Fruit fly (Drosophila melanogaster) whole organism, embryonic: ENCODE results near the gene anox.

Experiments used
- Abd-B ChIP-seq: fragments of 200-800 bp; sonication (Bioruptor generic); optimal IDR thresholded peaks from 2 replicates; lab custom pipeline; 2018; ENCODE audit warnings: missing biosample characterization, mild to moderate bottlenecking, missing genetic modification characterization, moderate library complexity
- Bteb2 ChIP-seq: fragments of 200-800 bp; sonication (Bioruptor generic); optimal IDR thresholded peaks from 2 replicates; lab custom pipeline; 2016; ENCODE audit warnings: missing biosample characterization, missing genetic modification characterization
- CG10209 ChIP-seq: fragments of 200-800 bp; sonication (Bioruptor generic); optimal IDR thresholded peaks from 3 replicates; lab custom pipeline; 2017; ENCODE audit warnings: missing biosample characterization, mild to moderate bottlenecking, missing genetic modification characterization, missing genetic modification reagents
- CG10979 ChIP-seq: fragments of 200-800 bp; sonication (Bioruptor generic); optimal IDR thresholded peaks from 2 replicates; lab custom pipeline; 2018; ENCODE audit warnings: missing biosample characterization, mild to moderate bottlenecking, missing genetic modification characterization, moderate library complexity
- CG11398 ChIP-seq: fragments of 200-800 bp; sonication (Bioruptor generic); optimal IDR thresholded peaks from 2 replicates; lab custom pipeline; 2016; ENCODE audit warnings: missing biosample characterization, missing genetic modification characterization
- CG11696 ChIP-seq: fragments of 200-800 bp; sonication (Bioruptor generic); IDR thresholded peaks from 2 replicates; pipeline ENCODE4 v1.3.6; 2022; ENCODE audit warnings: missing biosample characterization, missing genetic modification characterization
- CG15011 ChIP-seq: fragments of 200-800 bp; sonication (Bioruptor generic); optimal IDR thresholded peaks from 3 replicates; lab custom pipeline; 2018; ENCODE audit warnings: missing biosample characterization, mild to moderate bottlenecking, missing genetic modification characterization
- CG15479 ChIP-seq: fragments of 200-800 bp; sonication (Bioruptor generic); optimal IDR thresholded peaks from 3 replicates; lab custom pipeline; 2019; ENCODE audit warnings: missing biosample characterization, mild to moderate bottlenecking, missing genetic modification characterization, moderate library complexity
- CG16815 ChIP-seq: fragments of 200-800 bp; sonication (Bioruptor generic); optimal IDR thresholded peaks from 3 replicates; lab custom pipeline; 2017; ENCODE audit warnings: missing biosample characterization, mild to moderate bottlenecking, missing genetic modification characterization
- CG18764 ChIP-seq: fragments of 200-800 bp; sonication (Bioruptor generic); optimal IDR thresholded peaks from 3 replicates; lab custom pipeline; 2016; ENCODE audit warnings: missing biosample characterization, missing genetic modification characterization
- CG2116 ChIP-seq: fragments of 200-800 bp; sonication (Bioruptor generic); optimal IDR thresholded peaks from 3 replicates; lab custom pipeline; 2018; ENCODE audit warnings: missing biosample characterization, mild to moderate bottlenecking, missing genetic modification characterization
- CG2120 ChIP-seq: fragments of 200-800 bp; sonication (Bioruptor generic); optimal IDR thresholded peaks from 3 replicates; lab custom pipeline; 2016; ENCODE audit warnings: missing biosample characterization, missing genetic modification characterization
- CG2875 ChIP-seq: fragments of 200-800 bp; sonication (Bioruptor generic); optimal IDR thresholded peaks from 2 replicates; lab custom pipeline; 2017; ENCODE audit warnings: missing biosample characterization, mild to moderate bottlenecking, missing genetic modification characterization, missing genetic modification reagents
- CG30403 ChIP-seq: fragments of 200-800 bp; sonication (Bioruptor generic); optimal IDR thresholded peaks from 3 replicates; lab custom pipeline; 2016; ENCODE audit warnings: missing biosample characterization, missing genetic modification characterization
- CG31388 ChIP-seq: fragments of 200-800 bp; sonication (Bioruptor generic); optimal IDR thresholded peaks from 2 replicates; lab custom pipeline; 2016; ENCODE audit warnings: missing biosample characterization, missing genetic modification characterization
- CG34224 ChIP-seq: fragments of 200-800 bp; sonication (Bioruptor generic); IDR thresholded peaks from 3 replicates; pipeline ENCODE4 v1.3.6; 2022; ENCODE audit warnings: missing biosample characterization, missing genetic modification characterization; ENCODE audit not compliant: partially characterized antibody
- CG3847 ChIP-seq: fragments of 200-800 bp; sonication (Bioruptor generic); IDR thresholded peaks from 2 replicates; pipeline ENCODE4 v1.3.6; 2022; ENCODE audit warnings: missing biosample characterization, missing genetic modification characterization
- CG4820 ChIP-seq: fragments of 200-800 bp; sonication (Bioruptor generic); optimal IDR thresholded peaks from 3 replicates; lab custom pipeline; 2016; ENCODE audit warnings: missing biosample characterization, missing genetic modification characterization
- CG6654 ChIP-seq: fragments of 200-800 bp; sonication (Bioruptor generic); optimal IDR thresholded peaks from 2 replicates; lab custom pipeline; 2017; ENCODE audit warnings: missing biosample characterization, mild to moderate bottlenecking, missing genetic modification characterization
- CG6854 ChIP-seq: fragments of 200-800 bp; sonication (Bioruptor generic); optimal IDR thresholded peaks from 3 replicates; lab custom pipeline; 2017; ENCODE audit warnings: missing biosample characterization, mild to moderate bottlenecking, missing genetic modification characterization
- CG7357 ChIP-seq: fragments of 200-800 bp; sonication (Bioruptor generic); IDR thresholded peaks from 3 replicates; pipeline ENCODE4 v1.3.6; 2022; ENCODE audit warnings: missing biosample characterization, missing genetic modification characterization
- CG7963 ChIP-seq: fragments of 200-800 bp; sonication (Bioruptor generic); IDR thresholded peaks from 3 replicates; pipeline ENCODE4 v1.3.6; 2022; ENCODE audit warnings: missing biosample characterization, missing genetic modification characterization; ENCODE audit not compliant: partially characterized antibody
- CG8290 ChIP-seq, 3 experiments: fragments of 200-800 bp; sonication (Bioruptor generic); optimal IDR thresholded peaks; 2 replicates each; lab custom pipeline; 2016 to 2019; ENCODE audit warnings: missing biosample characterization in 3 of 3, missing genetic modification characterization in 3 of 3, mild to moderate bottlenecking in 2 of 3, moderate library complexity in 1 of 3
- CG8359 ChIP-seq: fragments of 200-800 bp; sonication (Bioruptor generic); optimal IDR thresholded peaks from 2 replicates; lab custom pipeline; 2017; ENCODE audit warnings: missing biosample characterization, mild to moderate bottlenecking, missing genetic modification characterization, borderline replicate concordance
- CG8924 ChIP-seq: fragments of 200-800 bp; optimal IDR thresholded peaks from 3 replicates; lab custom pipeline; 2019; ENCODE audit warnings: missing biosample characterization, mild to moderate bottlenecking, missing genetic modification characterization, moderate library complexity
- Dip2 ChIP-seq: fragments of 200-800 bp; sonication (Bioruptor generic); IDR thresholded peaks from 2 replicates; pipeline ENCODE4 v1.3.6; 2022; ENCODE audit warnings: missing biosample characterization, missing genetic modification characterization
- Doc2 ChIP-seq: fragments of 200-800 bp; sonication (Bioruptor generic); IDR thresholded peaks from 2 replicates; pipeline ENCODE4 v1.3.6; 2022; ENCODE audit warnings: missing biosample characterization, missing genetic modification characterization
- Ets65A ChIP-seq: fragments of 200-800 bp; sonication (Bioruptor generic); peaks from one replicate; lab custom pipeline; 2016; ENCODE audit warnings: missing biosample characterization, missing genetic modification characterization
- Fer2 ChIP-seq: fragments of 200-800 bp; sonication (Bioruptor generic); optimal IDR thresholded peaks from 2 replicates; lab custom pipeline; 2018; ENCODE audit warnings: missing biosample characterization, mild to moderate bottlenecking, missing genetic modification characterization, moderate library complexity
- NC2α ChIP-seq: fragments of 200-800 bp; sonication (Bioruptor generic); optimal IDR thresholded peaks from 2 replicates; lab custom pipeline; 2016; ENCODE audit warnings: missing biosample characterization, missing genetic modification characterization
- NFAT ChIP-seq: fragments of 200-800 bp; sonication (Bioruptor generic); IDR thresholded peaks from 2 replicates; pipeline ENCODE4 v1.3.6; 2022; ENCODE audit warnings: missing biosample characterization, missing genetic modification characterization
- Tbp ChIP-seq: fragments of >200 bp; optimal IDR thresholded peaks from 2 replicates; lab custom pipeline; 2018; ENCODE audit warnings: missing biosample characterization, missing genetic modification characterization
- bigmax ChIP-seq: fragments of 200-800 bp; sonication (Bioruptor generic); optimal IDR thresholded peaks from 2 replicates; lab custom pipeline; 2018; ENCODE audit warnings: missing biosample characterization, mild to moderate bottlenecking, missing genetic modification characterization
- bowl ChIP-seq: fragments of 200-800 bp; sonication (Bioruptor generic); IDR thresholded peaks from 2 replicates; pipeline ENCODE4 v1.3.6; 2022; ENCODE audit warnings: missing biosample characterization, missing genetic modification characterization
- da ChIP-seq: fragments of 200-800 bp; sonication (Bioruptor generic); optimal IDR thresholded peaks from 2 replicates; lab custom pipeline; 2016; ENCODE audit warnings: missing biosample characterization, missing genetic modification characterization
- esg ChIP-seq: fragments of 200-800 bp; sonication (Bioruptor generic); conservative IDR thresholded peaks from 2 replicates; pipeline ENCODE4 v1.3.6; 2022; ENCODE audit warnings: missing biosample characterization, missing genetic modification characterization
- her ChIP-seq: fragments of 200-800 bp; sonication (Bioruptor generic); optimal IDR thresholded peaks from 2 replicates; lab custom pipeline; 2016; ENCODE audit warnings: missing biosample characterization, missing genetic modification characterization
- insv ChIP-seq, 2 experiments: fragments of 200-800 bp; sonication (Bioruptor generic); optimal IDR thresholded peaks; 3 replicates each; lab custom pipeline; 2016 to 2018; ENCODE audit warnings: missing biosample characterization in 2 of 2, missing genetic modification characterization in 2 of 2
- jumu ChIP-seq: fragments of 200-800 bp; sonication (Bioruptor generic); optimal IDR thresholded peaks from 3 replicates; lab custom pipeline; 2016; ENCODE audit warnings: missing biosample characterization, missing genetic modification characterization
- nom ChIP-seq: fragments of 200-800 bp; sonication (Bioruptor generic); optimal IDR thresholded peaks from 2 replicates; lab custom pipeline; 2017; ENCODE audit warnings: missing biosample characterization, missing genetic modification characterization, mild to moderate bottlenecking, moderate library complexity, missing genetic modification reagents
- pan ChIP-seq, 4 experiments: fragments of >200 bp in 3 of 4; fragments of 200-800 bp in 1 of 4; sonication (Bioruptor generic) in 1 of 4; optimal IDR thresholded peaks in 3 of 4; IDR thresholded peaks in 1 of 4; 2 replicates each; pipeline versions ENCODE4 v1.3.6 to Lab custom; 2017 to 2022; ENCODE audit warnings: missing biosample characterization in 2 of 4, missing genetic modification characterization in 2 of 4, mixed read lengths in 1 of 4
- peb ChIP-seq: fragments of 200-800 bp; sonication (Bioruptor generic); IDR thresholded peaks from 2 replicates; pipeline ENCODE4 v1.3.6; 2022; ENCODE audit warnings: missing biosample characterization, missing genetic modification characterization
- pum ChIP-seq: fragments of 200-800 bp; sonication (Bioruptor generic); optimal IDR thresholded peaks from 2 replicates; lab custom pipeline; 2016; ENCODE audit warnings: missing biosample characterization, missing genetic modification characterization
- ranshi ChIP-seq: fragments of 200-800 bp; sonication (Bioruptor generic); IDR thresholded peaks from 2 replicates; pipeline ENCODE4 v1.3.6; 2022; ENCODE audit warnings: missing biosample characterization, missing genetic modification characterization
- sc ChIP-seq, 3 experiments: fragments of >200 bp in 2 of 3; fragments of 200-800 bp in 1 of 3; sonication (Bioruptor generic) in 1 of 3; optimal IDR thresholded peaks; 2 replicates in 2 of 3; 3 replicates in 1 of 3; lab custom pipeline; 2017; ENCODE audit warnings: mild to moderate bottlenecking in 1 of 3, missing biosample characterization in 1 of 3, missing genetic modification characterization in 1 of 3, missing genetic modification reagents in 1 of 3
- wek ChIP-seq: fragments of 200-800 bp; sonication (Bioruptor generic); optimal IDR thresholded peaks from 3 replicates; lab custom pipeline; 2018; ENCODE audit warnings: missing biosample characterization, mild to moderate bottlenecking, missing genetic modification characterization, moderate library complexity
- zen2 ChIP-seq: fragments of 200-800 bp; sonication (Bioruptor generic); IDR thresholded peaks from 3 replicates; pipeline ENCODE4 v1.3.6; 2022; ENCODE audit warnings: missing biosample characterization, missing genetic modification characterization; ENCODE audit not compliant: partially characterized antibody
- zf30C ChIP-seq: fragments of 200-800 bp; sonication (Bioruptor generic); optimal IDR thresholded peaks from 3 replicates; lab custom pipeline; 2018; ENCODE audit warnings: missing biosample characterization, mild to moderate bottlenecking, missing genetic modification characterization

Gene anox

DNA sequence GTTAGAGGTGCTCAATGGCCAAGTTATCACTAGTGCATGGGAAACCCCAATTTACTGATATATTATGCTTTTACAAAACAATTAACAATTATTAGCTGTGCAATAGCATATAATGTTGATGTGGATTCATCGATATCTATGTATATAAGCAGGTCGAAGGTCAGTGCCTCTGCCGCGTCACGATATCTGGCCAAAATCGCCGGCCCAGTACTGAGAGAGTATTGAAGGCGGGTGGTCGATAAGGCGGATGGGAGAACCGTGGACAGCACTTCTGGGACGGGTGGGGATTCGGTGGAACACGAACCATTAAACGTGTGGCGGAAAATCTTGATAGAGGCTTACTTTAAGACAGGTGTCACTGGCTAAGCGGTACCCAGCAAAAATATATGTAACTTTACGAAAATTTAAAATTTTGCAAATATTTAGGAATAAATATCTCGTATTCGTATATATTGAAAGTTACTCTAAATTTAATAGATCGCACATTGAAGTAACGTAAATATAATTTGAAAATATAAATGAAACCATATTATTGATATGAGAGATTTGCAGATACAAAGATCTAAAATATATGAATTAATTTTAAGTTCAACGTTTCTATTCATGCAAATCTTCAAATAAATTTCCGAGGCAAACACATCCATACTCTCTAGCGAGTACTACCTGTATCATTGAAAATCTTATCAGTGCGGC, 3.3 kb upstream of the anox start (continued):
- TF ChIP-seq peb (GFP tag; lab: Robert Waterston, UW): no peak
- peak; percentile 56 for TF ChIP-seq CG15011 (GFP tag; lab: Kevin White, UChicago)
- TF ChIP-seq zf30C (GFP tag; lab: Kevin White, UChicago): no peak
- no peak for TF ChIP-seq CG18764 (GFP tag; lab: Kevin White, UChicago)
- TF ChIP-seq zen2 (GFP tag; lab: Robert Waterston, UW): no peak
- no peak for TF ChIP-seq Dip2 (GFP tag; lab: Robert Waterston, UW)
- no peak for TF ChIP-seq CG3847 (GFP tag; lab: Robert Waterston, UW)
- TF ChIP-seq sc (optimal IDR thresholded peaks at IDR 0.05; lab: Kevin White, UChicago): no peak
- peak; percentile 6 for TF ChIP-seq sc (GFP tag; optimal IDR thresholded peaks at IDR 0.05; lab: Kevin White, UChicago)
- peak; percentile 14 for TF ChIP-seq CG4820 (GFP tag; lab: Kevin White, UChicago)
- peak; percentile 13 for TF ChIP-seq pum (GFP tag; lab: Kevin White, UChicago)
- no peak for TF ChIP-seq insv (GFP tag; optimal IDR thresholded peaks at IDR 0.05; lab: Kevin White, UChicago)
- peak; percentile 65 for TF ChIP-seq CG10979
- no peak for TF ChIP-seq CG11398
- TF ChIP-seq esg (GFP tag; lab: Robert Waterston, UW): peak; percentile 42; the same call in 1 of the 2 replicates
- no peak for TF ChIP-seq CG15479 (GFP tag; lab: Kevin White, UChicago)
- peak; percentile 64 for TF ChIP-seq CG10209 (GFP tag; lab: Kevin White, UChicago)
- 0 out of 2 replicates have a peak, but pooled peaks have one; percentile 43 for TF ChIP-seq ranshi (GFP tag; lab: Robert Waterston, UW)
- no peak for TF ChIP-seq jumu (GFP tag; lab: Kevin White, UChicago)
- TF ChIP-seq Abd-B (GFP tag; lab: Kevin White, UChicago): no peak
- no peak for TF ChIP-seq CG7963 (GFP tag; lab: Robert Waterston, UW)
- no peak for TF ChIP-seq NC2α (GFP tag; lab: Kevin White, UChicago)
- TF ChIP-seq NFAT (GFP tag; lab: Robert Waterston, UW): no peak
- no peak for TF ChIP-seq Ets65A
- no peak for TF ChIP-seq nom (GFP tag; lab: Kevin White, UChicago)
- peak; percentile 12 for TF ChIP-seq CG30403 (GFP tag; lab: Kevin White, UChicago)
- TF ChIP-seq Fer2 (tag; lab: Kevin White, UChicago): peak; percentile 44
- TF ChIP-seq bowl: no peak
- TF ChIP-seq bigmax: no peak
- TF ChIP-seq CG2875 (GFP tag; lab: Kevin White, UChicago): no peak
- TF ChIP-seq CG2116 (GFP tag; lab: Kevin White, UChicago): no peak
- TF ChIP-seq da (GFP tag; lab: Kevin White, UChicago): no peak
- TF ChIP-seq Doc2 (GFP tag; lab: Robert Waterston, UW): no peak
- TF ChIP-seq Tbp (GFP tag; lab: Kevin White, UChicago): no peak
- TF ChIP-seq CG2120 (GFP tag; lab: Kevin White, UChicago): no peak
- no peak for TF ChIP-seq pan (optimal IDR thresholded peaks at IDR 0.05; lab: Kevin White, UChicago)
- no peak for TF ChIP-seq pan (GFP tag; optimal IDR thresholded peaks at IDR 0.05 in 1 of 2, IDR thresholded peaks at IDR 0.05 in 1 of 2)
- TF ChIP-seq CG8290 (GFP tag; optimal IDR thresholded peaks at IDR 0.05; lab: Kevin White, UChicago): no peak
- TF ChIP-seq CG8290 (tag; optimal IDR thresholded peaks at IDR 0.05; lab: Kevin White, UChicago): no peak
- TF ChIP-seq wek (GFP tag; lab: Kevin White, UChicago): no peak
- 0 out of 3 replicates have a peak, but pooled peaks have one; percentile 13 for TF ChIP-seq CG7357 (GFP tag; lab: Robert Waterston, UW)
- peak; percentile 19 for TF ChIP-seq CG6654 (GFP tag; lab: Kevin White, UChicago)
- TF ChIP-seq Bteb2: no peak
- TF ChIP-seq her (GFP tag; lab: Kevin White, UChicago): no peak
- no peak for TF ChIP-seq CG16815 (GFP tag; lab: Kevin White, UChicago)
- no peak for TF ChIP-seq CG8359 (GFP tag; lab: Kevin White, UChicago)
- no peak for TF ChIP-seq CG11696 (GFP tag; lab: Robert Waterston, UW)
- TF ChIP-seq CG8924: peak; percentile 19
- TF ChIP-seq CG31388 (GFP tag; lab: Kevin White, UChicago): no peak
- TF ChIP-seq CG6854 (GFP tag; lab: Kevin White, UChicago): no peak
- TF ChIP-seq CG34224 (GFP tag; lab: Robert Waterston, UW): no peak
